Worm (Caenorhabditis elegans): ENCODE measurements around the gene str-79.

str-79 gene

ce11 chrX:1971647-1972046, 2.0 kb downstream of the str-79 start:
- TF ChIP-seq zip-2 (tag; optimal IDR thresholded peaks at IDR 0.05) (no peak), set-16 (GFP tag; IDR thresholded peaks at IDR 0.05) (peak; percentile 73; the same call in 1 of the 2 replicates)

- TF ChIP-seq daf-12 (tag; optimal IDR thresholded peaks at IDR 0.05) (no peak), nhr-111 (GFP tag; optimal IDR thresholded peaks at IDR 0.05) (no peak), nhr-237 (tag; optimal IDR thresholded peaks at IDR 0.05) (no peak), hlh-30 (tag; optimal IDR thresholded peaks at IDR 0.05; ENCODE audit: insufficient read depth) (no peak), ama-1 (optimal IDR thresholded peaks at IDR 0.05) (no peak), lin-29 (GFP tag; IDR thresholded peaks at IDR 0.05) (no peak), nhr-42 (GFP tag; IDR thresholded peaks at IDR 0.05) (no peak), dmd-6 (GFP tag; IDR thresholded peaks at IDR 0.05) (no peak), aly-2 (tag; optimal IDR thresholded peaks at IDR 0.05) (no peak), attf-4 (tag; optimal IDR thresholded peaks at IDR 0.05) (no peak), ceh-32 (tag; optimal IDR thresholded peaks at IDR 0.05; ENCODE audit: poor library complexity) (no peak), sdz-12 (GFP tag; optimal IDR thresholded peaks at IDR 0.05) (no peak), madf-5 (GFP tag; IDR thresholded peaks at IDR 0.05) (no peak), ztf-11 (tag; optimal IDR thresholded peaks at IDR 0.05) (no peak), lin-38 (GFP tag; IDR thresholded peaks at IDR 0.05) (no peak), zip-2 (tag; optimal IDR thresholded peaks at IDR 0.05) (no peak), Y5F2A.4 (GFP tag; optimal IDR thresholded peaks at IDR 0.05) (no peak), fos-1 (tag; optimal IDR thresholded peaks at IDR 0.05) (no peak), T26A8.4 (GFP tag; IDR thresholded peaks at IDR 0.05) (no peak)
Measured at ce11 chrX:1972766-1973165, 3.1 kb downstream of the str-79 start.

ce11 chrX:1974699-1975098, 5.0 kb downstream of the str-79 start, which contains the start of gene F52D2.5:
TSS of gene F52D2.5 (minus strand) at chrX:1974799.
- TF ChIP-seq egl-27 (tag; optimal IDR thresholded peaks at IDR 0.05) (no peak), dve-1 (tag; optimal IDR thresholded peaks at IDR 0.05; ENCODE audit: insufficient read depth) (no peak), zfp-3 (GFP tag; conservative IDR thresholded peaks at IDR 0.05) (no peak), Y48G9A.11 (GFP tag; IDR thresholded peaks at IDR 0.05) (no peak), nhr-25 (tag; optimal IDR thresholded peaks at IDR 0.05; ENCODE audit: borderline replicate concordance, insufficient read depth) (no peak), ZK337.2 (GFP tag; IDR thresholded peaks at IDR 0.05) (no peak), T26A8.4 (GFP tag; IDR thresholded peaks at IDR 0.05) (no peak), cey-2 (tag; optimal IDR thresholded peaks at IDR 0.05; ENCODE audit: borderline replicate concordance, insufficient read depth) (no peak), F26F4.8 (GFP tag; conservative IDR thresholded peaks at IDR 0.05) (no peak), skn-1 (tag; optimal IDR thresholded peaks at IDR 0.05) (no peak), mdl-1 (tag; optimal IDR thresholded peaks at IDR 0.05) (no peak), nhr-48 (tag; optimal IDR thresholded peaks at IDR 0.05) (no peak), D1046.2 (GFP tag; IDR thresholded peaks at IDR 0.05) (no peak), dmd-6 (GFP tag; IDR thresholded peaks at IDR 0.05) (no peak), F37D6.2 (tag; optimal IDR thresholded peaks at IDR 0.05) (no peak), snpc-4 (tag; optimal IDR thresholded peaks at IDR 0.05) (no peak), sdz-12 (GFP tag; optimal IDR thresholded peaks at IDR 0.05) (no peak)

ce11 chrX:1975692-1976091, 6.0 kb downstream of the str-79 start, which contains the start of gene F52D2.6:
TSS of gene F52D2.6 (plus strand) at chrX:1975992.
- peak in 1 of 2 experiments; percentile 37 for TF ChIP-seq unc-62 (GFP tag; optimal IDR thresholded peaks at IDR 0.05 in 1 of 2)
- TF ChIP-seq unc-62 (tag; optimal IDR thresholded peaks at IDR 0.05), result no peak
- no peak for TF ChIP-seq zfp-3 (GFP tag; conservative IDR thresholded peaks at IDR 0.05)

Measured in whole organism, L4 larva.